Worm (Caenorhabditis elegans) whole organism, mixed stage, embryonic: ENCODE results near the gene F58A6.5.

Experiments used
- blmp-1 ChIP-seq: fragments of 150-350 bp; optimal IDR thresholded peaks from 2 replicates; lab custom pipeline; 2014; ENCODE audit warnings: missing biosample characterization, missing genetic modification characterization
- ceh-83 ChIP-seq: fragments of 200-800 bp; sonication (Bioruptor generic); optimal IDR thresholded peaks from 2 replicates; lab custom pipeline; 2018; ENCODE audit warnings: mild to moderate bottlenecking, missing genetic modification characterization, missing compliant biosample characterization
- drap-1 ChIP-seq: fragments of 200-800 bp; sonication (Bioruptor generic); optimal IDR thresholded peaks from 3 replicates; lab custom pipeline; 2018; ENCODE audit warnings: mild to moderate bottlenecking, missing genetic modification characterization, missing compliant biosample characterization
- ham-2 ChIP-seq: fragments of 200-800 bp; sonication (Bioruptor generic); optimal IDR thresholded peaks from 2 replicates; lab custom pipeline; 2018; ENCODE audit warnings: mild to moderate bottlenecking, missing genetic modification characterization, missing compliant biosample characterization
- hlh-1 ChIP-seq: fragments of 150-350 bp; optimal IDR thresholded peaks from 2 replicates; lab custom pipeline; 2014; ENCODE audit warnings: missing biosample characterization, missing genetic modification reagents, missing genetic modification characterization
- mep-1 ChIP-seq: fragments of 150-350 bp; optimal IDR thresholded peaks from 2 replicates; lab custom pipeline; 2017; ENCODE audit warnings: missing biosample characterization, missing genetic modification reagents, missing genetic modification characterization, inconsistent platforms
- nhr-12 ChIP-seq: fragments of 150-350 bp; optimal IDR thresholded peaks from 2 replicates; lab custom pipeline; 2014; ENCODE audit warnings: missing biosample characterization, missing genetic modification characterization
- nhr-237 ChIP-seq: fragments of 150-350 bp; optimal IDR thresholded peaks from 2 replicates; lab custom pipeline; 2014; ENCODE audit warnings: missing biosample characterization, missing genetic modification characterization
- pha-4 ChIP-seq: fragments of 150-350 bp; optimal IDR thresholded peaks from 2 replicates; lab custom pipeline; 2018; ENCODE audit warnings: missing biosample characterization, missing genetic modification reagents, missing genetic modification characterization
- unc-39 ChIP-seq: fragments of 150-350 bp; optimal IDR thresholded peaks from 2 replicates; lab custom pipeline; 2014; ENCODE audit warnings: missing biosample characterization, missing genetic modification characterization
- unc-62 ChIP-seq: fragments of 150-350 bp; optimal IDR thresholded peaks from 2 replicates; lab custom pipeline; 2014; ENCODE audit warnings: missing biosample characterization, missing genetic modification reagents, missing genetic modification characterization
- ztf-11 ChIP-seq: fragments of 150-350 bp; optimal IDR thresholded peaks from 2 replicates; lab custom pipeline; 2014; ENCODE audit warnings: missing biosample characterization, missing genetic modification characterization

DNA sequence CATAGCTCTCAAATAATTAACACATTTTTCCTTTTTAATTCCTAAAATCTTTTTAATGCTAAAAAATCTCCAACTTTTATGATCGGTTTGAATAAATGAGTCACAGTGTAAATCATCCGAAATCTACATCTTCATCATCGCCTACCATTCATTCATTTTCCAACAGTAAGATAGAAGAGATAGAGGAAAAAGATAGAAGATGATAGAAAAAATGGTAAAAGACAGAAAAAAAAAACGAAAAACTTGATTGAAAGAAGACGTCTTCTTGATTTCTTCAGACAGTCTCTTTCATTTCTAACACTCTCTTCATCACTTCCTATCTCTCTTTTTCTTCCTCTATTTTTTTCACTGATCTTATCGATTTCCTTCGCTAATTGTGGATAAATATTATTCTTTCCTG is 45.1 kb downstream of the F58A6.5 start:
- TF ChIP-seq hlh-1 (no peak), unc-62 (GFP tag; lab: Kevin White, UChicago) (no peak), ceh-83 (GFP tag; lab: Kevin White, UChicago) (no peak), ztf-11 (no peak), nhr-237 (tag; lab: Kevin White, UChicago) (no peak), unc-39 (tag; lab: Kevin White, UChicago) (no peak), ham-2 (no peak), blmp-1 (no peak), mep-1 (tag; lab: Kevin White, UChicago) (no peak), drap-1 (no peak), nhr-12 (no peak), pha-4 (tag; lab: Kevin White, UChicago) (no peak)
